Worm (Caenorhabditis elegans) whole organism, young adult: ENCODE data around the gene dnj-3.

Experiments
- B0019.2 ChIP-seq: fragments of 200-800 bp; sonication (Bioruptor generic); conservative IDR thresholded peaks from 2 replicates; pipeline ENCODE4 v1.3.6; 2022; ENCODE audit warnings: missing genetic modification reagents, missing genetic modification characterization, missing compliant biosample characterization
- B0336.3 ChIP-seq: fragments of 200-800 bp; sonication (Bioruptor generic); IDR thresholded peaks from 2 replicates; pipeline ENCODE4 v1.3.6; 2022; ENCODE audit warnings: missing genetic modification characterization, missing compliant biosample characterization
- F10E7.11 ChIP-seq: sonication (generic microtip); optimal IDR thresholded peaks from 2 replicates; lab custom pipeline; 2017; ENCODE audit warnings: mild to moderate bottlenecking, missing genetic modification characterization, moderate library complexity, missing compliant biosample characterization
- F22D6.2 ChIP-seq: sonication (generic microtip); optimal IDR thresholded peaks from 2 replicates; lab custom pipeline; 2016; ENCODE audit warnings: mild to moderate bottlenecking, missing genetic modification characterization, missing compliant biosample characterization
- F23B12.7 ChIP-seq: sonication (generic microtip); optimal IDR thresholded peaks from 2 replicates; lab custom pipeline; 2017; ENCODE audit warnings: missing genetic modification characterization, mild to moderate bottlenecking, missing compliant biosample characterization, antibody characterized with exemption, moderate library complexity; ENCODE audit not compliant: insufficient read depth
- F33H1.4 ChIP-seq: fragments of 200-800 bp; sonication (Bioruptor generic); IDR thresholded peaks from 2 replicates; pipeline ENCODE4 v1.3.6; 2022; ENCODE audit warnings: missing genetic modification reagents, missing genetic modification characterization, missing compliant biosample characterization
- F52B5.7 ChIP-seq: sonication (generic microtip); optimal IDR thresholded peaks from 2 replicates; lab custom pipeline; 2016; ENCODE audit warnings: mild to moderate bottlenecking, missing genetic modification characterization, missing compliant biosample characterization
- K11D2.4 ChIP-seq: fragments of 200-800 bp; sonication (Bioruptor generic); IDR thresholded peaks from 2 replicates; pipeline ENCODE4 v1.3.6; 2022; ENCODE audit warnings: missing genetic modification reagents, missing genetic modification characterization, missing compliant biosample characterization
- K12H6.12 ChIP-seq: fragments of 200-800 bp; sonication (Bioruptor generic); optimal IDR thresholded peaks from 2 replicates; lab custom pipeline; 2018; ENCODE audit warnings: mild to moderate bottlenecking, missing genetic modification characterization, missing compliant biosample characterization
- T26A5.8 ChIP-seq: sonication (generic microtip); optimal IDR thresholded peaks from 2 replicates; lab custom pipeline; 2016; ENCODE audit warnings: missing genetic modification characterization, missing compliant biosample characterization
- Y56A3A.18 ChIP-seq: fragments of 200-800 bp; sonication (Bioruptor generic); IDR thresholded peaks from 2 replicates; pipeline ENCODE4 v1.3.6; 2022; ENCODE audit warnings: missing genetic modification reagents, missing genetic modification characterization, missing compliant biosample characterization
- ZK185.1 ChIP-seq: sonication (generic microtip); optimal IDR thresholded peaks from 2 replicates; lab custom pipeline; 2016; ENCODE audit warnings: mild to moderate bottlenecking, missing genetic modification characterization, missing compliant biosample characterization; ENCODE audit not compliant: poor library complexity, severe bottlenecking
- akir-1 ChIP-seq: fragments of 200-800 bp; sonication (Bioruptor generic); optimal IDR thresholded peaks from 2 replicates; lab custom pipeline; 2018; ENCODE audit warnings: mild to moderate bottlenecking, missing genetic modification characterization, moderate library complexity, missing compliant biosample characterization
- ama-1 ChIP-seq, 3 experiments: fragments of 150-350 bp in 1 of 3; sonication (generic microtip) in 2 of 3; optimal IDR thresholded peaks; 2 replicates each; lab custom pipeline; 2014 to 2018; ENCODE audit warnings: missing biosample characterization in 2 of 3, missing genetic modification characterization in 2 of 3, missing genetic modification reagents in 2 of 3
- attf-3 ChIP-seq: fragments of 200-800 bp; sonication (Bioruptor generic); conservative IDR thresholded peaks from 2 replicates; pipeline ENCODE4 v1.3.6; 2022; ENCODE audit warnings: missing genetic modification reagents, missing genetic modification characterization, missing compliant biosample characterization
- attf-6 ChIP-seq: fragments of 200-800 bp; sonication (Bioruptor generic); IDR thresholded peaks from 2 replicates; pipeline ENCODE4 v1.3.6; 2022; ENCODE audit warnings: missing genetic modification reagents, missing genetic modification characterization, missing compliant biosample characterization
- bed-2 ChIP-seq: fragments of 200-800 bp; sonication (Bioruptor generic); IDR thresholded peaks from 2 replicates; pipeline ENCODE4 v1.3.6; 2022; ENCODE audit warnings: missing genetic modification reagents, missing genetic modification characterization, missing compliant biosample characterization
- cebp-1 ChIP-seq, 2 experiments: fragments of 200-800 bp in 1 of 2; sonication (Bioruptor generic) in 1 of 2; sonication (generic microtip) in 1 of 2; IDR thresholded peaks in 1 of 2; optimal IDR thresholded peaks in 1 of 2; 2 replicates each; pipeline versions ENCODE4 v1.3.6 to Lab custom; 2017 to 2022; ENCODE audit warnings: missing compliant biosample characterization in 2 of 2, missing genetic modification characterization in 2 of 2, mild to moderate bottlenecking in 1 of 2, missing genetic modification reagents in 1 of 2, moderate library complexity in 1 of 2
- ceh-100 ChIP-seq: fragments of 200-800 bp; sonication (Bioruptor generic); IDR thresholded peaks from 2 replicates; pipeline ENCODE4 v1.3.6; 2022; ENCODE audit warnings: missing genetic modification reagents, missing genetic modification characterization, missing compliant biosample characterization
- ceh-79 ChIP-seq: sonication (generic microtip); optimal IDR thresholded peaks from 2 replicates; lab custom pipeline; 2017; ENCODE audit warnings: mild to moderate bottlenecking, missing genetic modification characterization, missing compliant biosample characterization
- die-1 ChIP-seq: sonication (generic microtip); optimal IDR thresholded peaks from 2 replicates; lab custom pipeline; 2016; ENCODE audit warnings: missing genotype, mild to moderate bottlenecking, missing genetic modification characterization, missing compliant biosample characterization
- dox-1 ChIP-seq: fragments of 200-800 bp; sonication (Bioruptor generic); IDR thresholded peaks from 2 replicates; pipeline ENCODE4 v1.3.6; 2022; ENCODE audit warnings: missing genetic modification reagents, missing genetic modification characterization, missing compliant biosample characterization
- egl-18 ChIP-seq: fragments of 200-800 bp; sonication (Bioruptor generic); IDR thresholded peaks from 2 replicates; pipeline ENCODE4 v1.3.6; 2022; ENCODE audit warnings: missing genetic modification reagents, missing genetic modification characterization, missing compliant biosample characterization
- him-1 ChIP-seq: sonication (generic microtip); optimal IDR thresholded peaks from 2 replicates; lab custom pipeline; 2016; ENCODE audit warnings: missing genotype, missing genetic modification reagents, missing genetic modification characterization, missing compliant biosample characterization
- let-526 ChIP-seq: fragments of 200-800 bp; sonication (Bioruptor generic); IDR thresholded peaks from 2 replicates; pipeline ENCODE4 v1.3.6; 2022; ENCODE audit warnings: missing genetic modification reagents, missing genetic modification characterization, missing compliant biosample characterization
- let-607 ChIP-seq, 2 experiments: fragments of 200-800 bp in 1 of 2; sonication (Bioruptor generic) in 1 of 2; sonication (generic microtip) in 1 of 2; optimal IDR thresholded peaks; 2 replicates each; lab custom pipeline; 2016 to 2018; ENCODE audit warnings: mild to moderate bottlenecking in 2 of 2, missing compliant biosample characterization in 2 of 2, missing genetic modification characterization in 2 of 2, moderate library complexity in 2 of 2, missing genotype in 1 of 2
- lin-26 ChIP-seq: fragments of 200-800 bp; sonication (Bioruptor generic); IDR thresholded peaks from 2 replicates; pipeline ENCODE4 v1.3.6; 2022; ENCODE audit warnings: missing genetic modification reagents, missing genetic modification characterization, missing compliant biosample characterization
- lin-35 ChIP-seq, 3 experiments: fragments of 150-350 bp in 2 of 3; sonication (generic microtip) in 1 of 3; optimal IDR thresholded peaks; 2 replicates each; lab custom pipeline; 2014 to 2018; ENCODE audit warnings: missing biosample characterization in 3 of 3, missing genetic modification characterization in 3 of 3, missing genetic modification reagents in 3 of 3
- lin-40 ChIP-seq: sonication (generic microtip); optimal IDR thresholded peaks from 2 replicates; lab custom pipeline; 2016; ENCODE audit warnings: missing genetic modification characterization, mild to moderate bottlenecking, missing compliant biosample characterization, missing genotype, missing genetic modification reagents
- lsl-1 ChIP-seq: fragments of 200-800 bp; sonication (Bioruptor generic); optimal IDR thresholded peaks from 2 replicates; lab custom pipeline; 2018; ENCODE audit warnings: mild to moderate bottlenecking, missing genetic modification characterization, moderate library complexity, missing compliant biosample characterization
- mcd-1 ChIP-seq: fragments of 200-800 bp; sonication (Bioruptor generic); IDR thresholded peaks from 2 replicates; pipeline ENCODE4 v1.3.6; 2022; ENCODE audit warnings: missing genetic modification reagents, missing genetic modification characterization, missing compliant biosample characterization
- mxl-1 ChIP-seq: sonication (generic microtip); optimal IDR thresholded peaks from 2 replicates; lab custom pipeline; 2016; ENCODE audit warnings: missing genetic modification characterization, missing compliant biosample characterization
- nfya-1 ChIP-seq: sonication (generic microtip); optimal IDR thresholded peaks from 2 replicates; lab custom pipeline; 2017; ENCODE audit warnings: antibody characterized with exemption, missing compliant biosample characterization, missing genetic modification characterization, borderline replicate concordance; ENCODE audit not compliant: insufficient read depth
- nhr-120 ChIP-seq: fragments of 200-800 bp; sonication (Bioruptor generic); IDR thresholded peaks from 2 replicates; pipeline ENCODE4 v1.3.6; 2022; ENCODE audit warnings: missing genetic modification characterization, missing compliant biosample characterization
- nhr-27 ChIP-seq: fragments of 200-800 bp; sonication (Bioruptor generic); optimal IDR thresholded peaks from 2 replicates; lab custom pipeline; 2018; ENCODE audit warnings: mild to moderate bottlenecking, missing genetic modification characterization, moderate library complexity, missing compliant biosample characterization
- nhr-90 ChIP-seq: sonication (generic microtip); optimal IDR thresholded peaks from 2 replicates; lab custom pipeline; 2016; ENCODE audit warnings: missing genotype, mild to moderate bottlenecking, missing genetic modification characterization, missing compliant biosample characterization
- repo-1 ChIP-seq: sonication (generic microtip); optimal IDR thresholded peaks from 2 replicates; lab custom pipeline; 2017; ENCODE audit warnings: mild to moderate bottlenecking, missing genetic modification characterization, missing compliant biosample characterization
- snpc-1.1 ChIP-seq: sonication (generic microtip); optimal IDR thresholded peaks from 2 replicates; lab custom pipeline; 2017; ENCODE audit warnings: missing genetic modification characterization, mild to moderate bottlenecking, missing compliant biosample characterization, antibody characterized with exemption, moderate library complexity, missing genotype, missing genetic modification reagents; ENCODE audit not compliant: insufficient read depth
- snpc-1.3 ChIP-seq: sonication (generic microtip); optimal IDR thresholded peaks from 2 replicates; lab custom pipeline; 2017; ENCODE audit warnings: missing genetic modification characterization, mild to moderate bottlenecking, missing compliant biosample characterization, antibody characterized with exemption, moderate library complexity, missing genotype, missing genetic modification reagents; ENCODE audit not compliant: insufficient read depth
- snpc-3.4 ChIP-seq: sonication (generic microtip); optimal IDR thresholded peaks from 2 replicates; lab custom pipeline; 2017; ENCODE audit warnings: missing genetic modification characterization, mild to moderate bottlenecking, missing compliant biosample characterization, antibody characterized with exemption, moderate library complexity, missing genotype, missing genetic modification reagents
- snpc-4 ChIP-seq, 5 experiments: fragments of 150-350 bp in 1 of 5; sonication (generic microtip) in 4 of 5; optimal IDR thresholded peaks; 2 replicates each; lab custom pipeline; 2014 to 2018; ENCODE audit warnings: missing genetic modification characterization in 5 of 5, missing biosample characterization in 3 of 5, antibody characterized with exemption in 2 of 5, mild to moderate bottlenecking in 2 of 5, missing compliant biosample characterization in 2 of 5, missing genotype in 2 of 5, moderate library complexity in 2 of 5, missing genetic modification reagents in 1 of 5
- somi-1 ChIP-seq: fragments of 200-800 bp; sonication (Bioruptor generic); optimal IDR thresholded peaks from 2 replicates; lab custom pipeline; 2018; ENCODE audit warnings: mild to moderate bottlenecking, missing genetic modification characterization, missing compliant biosample characterization
- zim-3 ChIP-seq: sonication (generic microtip); optimal IDR thresholded peaks from 2 replicates; lab custom pipeline; 2017; ENCODE audit warnings: mild to moderate bottlenecking, missing genetic modification characterization, moderate library complexity, missing compliant biosample characterization
- ztf-3 ChIP-seq: fragments of 200-800 bp; sonication (Bioruptor generic); optimal IDR thresholded peaks from 2 replicates; lab custom pipeline; 2018; ENCODE audit warnings: mild to moderate bottlenecking, missing genetic modification characterization, missing compliant biosample characterization

Gene dnj-3

ce11 chrV:15078560-15078959, 10.1 kb downstream of the dnj-3 start:
- TF ChIP-seq akir-1 = no peak
- TF ChIP-seq bed-2 = no peak
- no peak for TF ChIP-seq lin-40 (tag; lab: Kevin White, UChicago)

ce11 chrV:15082291-15082690, 13.8 kb downstream of the dnj-3 start, which contains the start of the genes C01G10.10 and C01G10.9:
TSS of gene C01G10.10 (minus strand) at chrV:15082441.
TSS of gene C01G10.9 (plus strand) at chrV:15082530.
- no peak for TF ChIP-seq nhr-90 (tag; lab: Kevin White, UChicago)
- TF ChIP-seq egl-18 (GFP tag; lab: Robert Waterston, UW) = no peak
- TF ChIP-seq K12H6.12 (tag; lab: Kevin White, UChicago) = peak; percentile 2
- TF ChIP-seq B0336.3 (GFP tag; lab: Robert Waterston, UW) = no peak
- TF ChIP-seq bed-2 = 0 out of 2 replicates have a peak, but pooled peaks have one; percentile 42
- no peak for TF ChIP-seq somi-1 (GFP tag; lab: Kevin White, UChicago)
- no peak for TF ChIP-seq nfya-1
- TF ChIP-seq ztf-3 = no peak
- peak; percentile 43; the same call in 1 of the 2 replicates for TF ChIP-seq ceh-100
- TF ChIP-seq snpc-3.4 (tag; lab: Kevin White, UChicago) = peak; percentile 18
- TF ChIP-seq mxl-1 (tag; lab: Kevin White, UChicago) = no peak
- TF ChIP-seq F52B5.7 = no peak
- TF ChIP-seq ceh-79 = no peak
- TF ChIP-seq lin-35 (GFP tag; optimal IDR thresholded peaks at IDR 0.05; lab: Kevin White, UChicago) = peak in 1 of 3 experiments; percentile 30
- TF ChIP-seq F22D6.2 (tag; lab: Kevin White, UChicago) = peak; percentile 8
- peak; percentile 16 for TF ChIP-seq F23B12.7 (tag; lab: Kevin White, UChicago)
- no peak for TF ChIP-seq Y56A3A.18 (GFP tag; lab: Robert Waterston, UW)
- no peak for TF ChIP-seq attf-6 (GFP tag; lab: Robert Waterston, UW)
- TF ChIP-seq lin-26 = no peak
- no peak for TF ChIP-seq K11D2.4 (GFP tag; lab: Robert Waterston, UW)
- no peak for TF ChIP-seq snpc-1.3 (tag; lab: Kevin White, UChicago)
- TF ChIP-seq attf-3 = no peak
- TF ChIP-seq F33H1.4 (GFP tag; lab: Robert Waterston, UW) = peak; percentile 26; the same call in 1 of the 2 replicates
- peak; percentile 76 for TF ChIP-seq ZK185.1 (tag; lab: Kevin White, UChicago)
- TF ChIP-seq zim-3 (tag; lab: Kevin White, UChicago) = no peak
- no peak for TF ChIP-seq nhr-27 (tag; lab: Kevin White, UChicago)
- no peak for TF ChIP-seq repo-1 (tag; lab: Kevin White, UChicago)
- no peak for TF ChIP-seq cebp-1 (GFP tag; IDR thresholded peaks at IDR 0.05; lab: Robert Waterston, UW)
- peak; percentile 31 for TF ChIP-seq cebp-1 (tag; optimal IDR thresholded peaks at IDR 0.05; lab: Kevin White, UChicago)
- TF ChIP-seq mcd-1 (GFP tag; lab: Robert Waterston, UW) = peak; percentile 68
- peak in 1 of 2 experiments; percentile 54 for TF ChIP-seq let-607 (tag; optimal IDR thresholded peaks at IDR 0.05; lab: Kevin White, UChicago)
- TF ChIP-seq lsl-1 (GFP tag; lab: Kevin White, UChicago) = peak; percentile 19
- no peak for TF ChIP-seq snpc-1.1 (tag; lab: Kevin White, UChicago)
- TF ChIP-seq him-1 (tag; lab: Kevin White, UChicago) = peak; percentile 28
- no peak for TF ChIP-seq B0019.2 (GFP tag; lab: Robert Waterston, UW)
- TF ChIP-seq ama-1 (optimal IDR thresholded peaks at IDR 0.05; lab: Kevin White, UChicago) = no peak
- no peak for TF ChIP-seq ama-1 (GFP tag; optimal IDR thresholded peaks at IDR 0.05; lab: Kevin White, UChicago)
- no peak for TF ChIP-seq nhr-120 (GFP tag; lab: Robert Waterston, UW)
- 0 out of 2 replicates have a peak, but pooled peaks have one; percentile 18 for TF ChIP-seq dox-1
- no peak for TF ChIP-seq snpc-4 (GFP tag; optimal IDR thresholded peaks at IDR 0.05; lab: Kevin White, UChicago)
- TF ChIP-seq snpc-4 (tag; optimal IDR thresholded peaks at IDR 0.05; lab: Kevin White, UChicago) = peak in 2 of 4 experiments; percentile 32 to 54
- TF ChIP-seq let-526 (GFP tag; lab: Robert Waterston, UW) = no peak
- TF ChIP-seq die-1 (tag; lab: Kevin White, UChicago) = no peak
- TF ChIP-seq F10E7.11 (tag; lab: Kevin White, UChicago) = no peak
- TF ChIP-seq T26A5.8 (tag; lab: Kevin White, UChicago) = no peak
